Worm (Caenorhabditis elegans) whole organism, early embryonic: Measurements from ENCODE around the gene C47E8.11.

Experiments
- B0310.2 ChIP-seq: sonication (generic microtip); optimal IDR thresholded peaks from 2 replicates; lab custom pipeline; 2016; ENCODE audit warnings: mild to moderate bottlenecking, missing genetic modification characterization, missing compliant biosample characterization
- F13C5.2 ChIP-seq: sonication (generic microtip); optimal IDR thresholded peaks from 2 replicates; lab custom pipeline; 2017; ENCODE audit warnings: mild to moderate bottlenecking, missing genetic modification characterization, inconsistent platforms, missing compliant biosample characterization
- aly-1 ChIP-seq: sonication (generic microtip); optimal IDR thresholded peaks from 2 replicates; lab custom pipeline; 2016; ENCODE audit warnings: missing genetic modification characterization, missing compliant biosample characterization
- ama-1 ChIP-seq: fragments of 150-350 bp; optimal IDR thresholded peaks from 2 replicates; lab custom pipeline; 2014
- ceh-13 ChIP-seq: fragments of 200-800 bp; sonication (Bioruptor generic); optimal IDR thresholded peaks from 2 replicates; lab custom pipeline; 2018; ENCODE audit warnings: mild to moderate bottlenecking, missing genetic modification characterization, missing compliant biosample characterization
- ceh-36 ChIP-seq: sonication (generic microtip); optimal IDR thresholded peaks from 2 replicates; lab custom pipeline; 2016; ENCODE audit warnings: missing genetic modification characterization, inconsistent platforms, missing compliant biosample characterization
- ets-7 ChIP-seq: sonication (generic microtip); optimal IDR thresholded peaks from 2 replicates; lab custom pipeline; 2016; ENCODE audit warnings: missing genotype, missing genetic modification characterization, missing compliant biosample characterization
- flt-1 ChIP-seq: fragments of 200-800 bp; sonication (Bioruptor generic); IDR thresholded peaks from 2 replicates; pipeline ENCODE4 v1.3.6; 2022; ENCODE audit warnings: missing genetic modification characterization, missing compliant biosample characterization
- hmbx-1 ChIP-seq: sonication (generic microtip); optimal IDR thresholded peaks from 2 replicates; lab custom pipeline; 2016; ENCODE audit warnings: mild to moderate bottlenecking, missing genetic modification characterization, missing compliant biosample characterization
- hmg-4 ChIP-seq: fragments of 200-800 bp; sonication (Bioruptor generic); optimal IDR thresholded peaks from 2 replicates; lab custom pipeline; 2018; ENCODE audit warnings: mild to moderate bottlenecking, missing genetic modification characterization, missing compliant biosample characterization
- hnd-1 ChIP-seq: sonication (generic microtip); optimal IDR thresholded peaks from 2 replicates; lab custom pipeline; 2016; ENCODE audit warnings: missing genetic modification characterization, missing compliant biosample characterization
- pes-1 ChIP-seq: fragments of 200-800 bp; sonication (Bioruptor generic); IDR thresholded peaks from 2 replicates; pipeline ENCODE4 v1.3.6; 2022; ENCODE audit warnings: missing genetic modification reagents, missing genetic modification characterization, missing compliant biosample characterization
- scrt-1 ChIP-seq: fragments of 200-800 bp; sonication (Bioruptor generic); IDR thresholded peaks from 2 replicates; pipeline ENCODE4 v1.3.6; 2022; ENCODE audit warnings: missing genetic modification characterization, missing compliant biosample characterization
- sea-1 ChIP-seq: fragments of 200-800 bp; sonication (Bioruptor generic); conservative IDR thresholded peaks from 2 replicates; pipeline ENCODE4 v1.3.6; 2022; ENCODE audit warnings: missing genetic modification characterization, missing compliant biosample characterization
- tbx-11 ChIP-seq: fragments of 200-800 bp; sonication (Bioruptor generic); IDR thresholded peaks from 2 replicates; pipeline ENCODE4 v1.3.6; 2022; ENCODE audit warnings: missing genetic modification characterization, missing compliant biosample characterization
- tbx-37 ChIP-seq: fragments of 200-800 bp; sonication (Bioruptor generic); conservative IDR thresholded peaks from 2 replicates; pipeline ENCODE4 v1.3.6; 2022; ENCODE audit warnings: missing genetic modification reagents, missing genetic modification characterization, missing compliant biosample characterization
- tra-4 ChIP-seq: sonication (generic microtip); optimal IDR thresholded peaks from 2 replicates; lab custom pipeline; 2017; ENCODE audit warnings: missing genetic modification characterization, missing compliant biosample characterization

C47E8.11 gene

DNA sequence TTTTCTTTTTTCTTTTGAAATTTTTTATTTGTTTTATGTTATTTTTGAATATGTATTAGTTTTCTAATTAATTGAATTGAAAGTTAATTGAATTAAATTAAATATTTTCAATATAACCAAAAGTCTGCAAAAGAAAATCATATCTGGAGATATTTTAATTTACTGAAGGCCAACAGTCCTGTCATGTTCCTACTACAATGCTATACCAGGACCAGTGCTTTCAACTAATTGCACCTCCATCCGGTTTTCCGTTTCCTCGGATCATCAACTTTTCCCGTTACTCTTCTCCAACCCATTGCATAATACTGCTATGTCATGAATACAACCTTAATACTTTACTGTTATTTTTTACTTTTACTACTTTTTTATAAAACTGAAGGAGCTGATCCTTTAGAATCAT lies 23.9 kb downstream of the C47E8.11 start, which contains the start of gene R08A2.5:
TSS of gene R08A2.5 (plus strand) at position 301 of the 400 bp plus-strand sequence.
- TF ChIP-seq hmg-4 (GFP tag; lab: Kevin White, UChicago): no peak
- no peak for TF ChIP-seq pes-1 (GFP tag; lab: Robert Waterston, UW)
- TF ChIP-seq ama-1 (lab: Kevin White, UChicago): no peak
- TF ChIP-seq tbx-11: no peak
- TF ChIP-seq tbx-37 (GFP tag; lab: Robert Waterston, UW): no peak

ce11 chrV:14715608-14716007 lies 27.2 kb downstream of the C47E8.11 start, which contains the start of gene R08A2.2:
R08A2.2 (minus strand) TSS chrV:14715708.
- TF ChIP-seq tbx-37 (GFP tag; lab: Robert Waterston, UW) (no peak), ets-7 (tag; lab: Kevin White, UChicago) (no peak), sea-1 (GFP tag; lab: Robert Waterston, UW) (no peak)

ce11 chrV:14716114-14716513 lies 27.7 kb downstream of the C47E8.11 start, which contains the start of gene fbxa-147:
fbxa-147 (plus strand) TSS chrV:14716499.
- no peak for TF ChIP-seq scrt-1 (GFP tag; lab: Robert Waterston, UW)
- TF ChIP-seq ceh-13 (GFP tag; lab: Kevin White, UChicago): no peak
- TF ChIP-seq ets-7 (tag; lab: Kevin White, UChicago): no peak

DNA sequence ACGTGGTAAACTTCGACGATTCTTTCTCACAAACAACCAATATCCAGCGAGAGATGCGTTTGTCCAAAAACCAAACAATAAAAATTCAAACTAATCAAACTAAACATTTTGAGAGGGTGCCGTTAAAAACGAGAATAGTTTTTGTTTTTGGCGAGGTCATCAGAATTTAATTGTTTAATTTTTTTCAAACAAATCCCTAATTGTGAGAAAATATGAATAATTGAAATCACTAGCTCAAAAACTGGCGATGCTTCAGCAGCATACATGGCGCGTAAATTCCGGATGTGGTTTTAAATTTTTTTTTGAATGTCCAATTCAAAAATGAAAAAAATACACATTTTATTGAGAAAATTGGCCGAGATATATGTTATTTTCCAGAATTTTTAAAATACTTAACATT lies 31.1 kb downstream of the C47E8.11 start, which contains the start of gene R08A2.1:
TSS of gene R08A2.1 (minus strand) at position 101 of the 400 bp plus-strand sequence.
- TF ChIP-seq tbx-37 (GFP tag; lab: Robert Waterston, UW): no peak
- TF ChIP-seq ceh-36: no peak
- TF ChIP-seq tbx-11: no peak
- no peak for TF ChIP-seq hmbx-1 (tag; lab: Kevin White, UChicago)
- TF ChIP-seq hnd-1 (tag; lab: Kevin White, UChicago): no peak
- TF ChIP-seq scrt-1 (GFP tag; lab: Robert Waterston, UW): no peak
- no peak for TF ChIP-seq aly-1 (tag; lab: Kevin White, UChicago)
- no peak for TF ChIP-seq tra-4 (tag; lab: Kevin White, UChicago)
- TF ChIP-seq sea-1 (GFP tag; lab: Robert Waterston, UW): no peak
- TF ChIP-seq flt-1 (GFP tag; lab: Robert Waterston, UW): no peak
- no peak for TF ChIP-seq pes-1 (GFP tag; lab: Robert Waterston, UW)
- TF ChIP-seq ama-1 (lab: Kevin White, UChicago): no peak

ce11 chrV:14723020-14723419 lies 34.6 kb downstream of the C47E8.11 start, which contains the start of gene R08A2.7:
R08A2.7 (plus strand) TSS chrV:14723320.
- TF ChIP-seq scrt-1 (GFP tag; lab: Robert Waterston, UW): no peak

DNA sequence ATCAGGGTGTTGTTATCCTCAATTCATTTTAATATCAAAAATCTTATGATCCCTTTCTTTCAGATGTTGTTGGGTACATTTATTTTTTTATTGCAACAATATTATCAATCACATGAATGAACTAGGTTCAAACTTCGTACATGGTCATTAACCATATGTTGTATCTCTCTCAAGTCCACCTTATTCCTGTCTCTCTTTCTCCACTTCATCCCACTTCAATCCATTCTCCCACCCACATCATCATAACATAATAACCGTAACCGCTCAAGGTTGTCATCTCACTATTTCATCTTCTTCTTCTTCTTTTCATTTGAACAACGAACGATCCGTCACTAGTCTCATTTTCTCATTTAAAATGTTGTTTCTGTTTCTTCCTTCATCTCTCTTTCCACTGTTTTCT lies 37.0 kb downstream of the C47E8.11 start:
- no peak for TF ChIP-seq ceh-13 (GFP tag; lab: Kevin White, UChicago)
- TF ChIP-seq tra-4 (tag; lab: Kevin White, UChicago): no peak
- TF ChIP-seq ama-1 (lab: Kevin White, UChicago): no peak
- TF ChIP-seq pes-1 (GFP tag; lab: Robert Waterston, UW): no peak
- TF ChIP-seq hmbx-1 (tag; lab: Kevin White, UChicago): no peak
- TF ChIP-seq flt-1 (GFP tag; lab: Robert Waterston, UW): no peak
- no peak for TF ChIP-seq hnd-1 (tag; lab: Kevin White, UChicago)
- TF ChIP-seq ets-7 (tag; lab: Kevin White, UChicago): no peak
- TF ChIP-seq scrt-1 (GFP tag; lab: Robert Waterston, UW): no peak
- no peak for TF ChIP-seq sea-1 (GFP tag; lab: Robert Waterston, UW)
- TF ChIP-seq hmg-4 (GFP tag; lab: Kevin White, UChicago): no peak

DNA sequence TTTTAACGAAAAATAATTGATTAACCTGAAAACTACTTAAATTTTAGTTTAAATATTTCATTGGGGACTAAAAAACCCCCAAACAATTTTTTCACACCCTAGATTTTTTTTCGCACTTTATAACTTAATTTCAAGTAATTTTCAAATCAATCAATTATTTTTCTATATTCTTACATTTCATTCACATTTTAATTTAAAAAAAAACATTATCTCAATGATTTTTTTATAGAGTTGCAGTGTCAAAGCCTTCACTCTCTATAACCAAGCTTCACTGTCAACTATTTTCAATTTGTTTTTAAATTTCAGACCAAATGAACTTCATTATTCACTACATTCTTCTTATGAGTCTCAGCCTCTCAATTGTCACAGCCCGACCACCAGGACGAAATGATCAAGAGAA lies 38.2 kb downstream of the C47E8.11 start, which contains the start of gene Y50E8A.1:
TSS of gene Y50E8A.1 (plus strand) at position 301 of the 400 bp plus-strand sequence.
- TF ChIP-seq aly-1 (tag; lab: Kevin White, UChicago) (no peak), hmg-4 (GFP tag; lab: Kevin White, UChicago) (no peak), hmbx-1 (tag; lab: Kevin White, UChicago) (no peak), sea-1 (GFP tag; lab: Robert Waterston, UW) (no peak), tbx-37 (GFP tag; lab: Robert Waterston, UW) (no peak), ama-1 (lab: Kevin White, UChicago) (no peak), ceh-36 (no peak), tra-4 (tag; lab: Kevin White, UChicago) (no peak), ets-7 (tag; lab: Kevin White, UChicago) (no peak)

DNA sequence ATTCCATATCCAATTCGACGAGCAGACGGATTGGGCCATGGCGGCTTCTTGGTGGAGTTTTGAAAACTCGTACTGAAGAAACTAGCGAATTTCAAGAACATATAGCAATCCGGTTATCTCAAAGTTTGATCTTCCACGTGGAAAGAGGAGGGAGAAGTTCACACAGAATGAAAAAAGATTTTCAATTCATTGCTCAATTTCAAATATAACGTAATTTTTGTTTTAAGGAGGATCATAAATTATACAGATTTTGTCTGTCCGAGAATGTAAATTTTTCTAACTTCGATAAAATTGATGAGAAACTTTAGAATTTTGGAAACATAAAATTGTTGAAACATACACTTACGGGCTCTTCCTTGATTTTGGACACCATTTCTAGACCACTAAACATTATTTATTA lies 40.3 kb downstream of the C47E8.11 start, which contains the start of gene Y50E8A.2:
TSS of gene Y50E8A.2 (minus strand) at position 101 of the 400 bp plus-strand sequence.
- TF ChIP-seq flt-1 (GFP tag; lab: Robert Waterston, UW) (no peak), ets-7 (tag; lab: Kevin White, UChicago) (no peak)

DNA sequence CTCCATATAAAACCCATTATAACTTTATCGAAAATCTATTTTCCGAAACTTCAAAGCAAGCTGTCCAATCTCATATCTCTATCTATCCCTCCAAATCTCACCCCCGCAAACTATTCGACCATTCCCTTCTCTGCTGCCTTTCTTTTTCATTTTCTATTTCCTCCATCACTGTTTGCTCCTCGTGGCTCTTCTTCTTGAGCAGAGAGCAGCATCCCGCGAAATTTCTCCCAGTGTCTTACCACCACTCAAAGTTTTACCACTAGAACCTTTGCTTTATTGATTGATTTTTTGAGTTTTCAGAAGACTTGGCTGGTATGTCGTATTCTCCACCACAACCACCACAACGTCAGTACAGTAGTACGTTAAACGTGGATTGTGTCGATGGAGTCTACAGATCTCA lies 40.9 kb downstream of the C47E8.11 start, which contains the start of gene oig-3:
TSS of gene oig-3 (plus strand) at position 301 of the 400 bp plus-strand sequence.
- TF ChIP-seq ama-1 (lab: Kevin White, UChicago) (no peak), B0310.2 (tag; lab: Kevin White, UChicago) (no peak), hnd-1 (tag; lab: Kevin White, UChicago) (no peak), tra-4 (tag; lab: Kevin White, UChicago) (no peak), ets-7 (tag; lab: Kevin White, UChicago) (no peak), pes-1 (GFP tag; lab: Robert Waterston, UW) (no peak), ceh-13 (GFP tag; lab: Kevin White, UChicago) (no peak), hmg-4 (GFP tag; lab: Kevin White, UChicago) (no peak), hmbx-1 (tag; lab: Kevin White, UChicago) (no peak), scrt-1 (GFP tag; lab: Robert Waterston, UW) (no peak), aly-1 (tag; lab: Kevin White, UChicago) (no peak), flt-1 (GFP tag; lab: Robert Waterston, UW) (no peak), F13C5.2 (no peak), sea-1 (GFP tag; lab: Robert Waterston, UW) (no peak), ceh-36 (no peak), tbx-11 (no peak), tbx-37 (GFP tag; lab: Robert Waterston, UW) (no peak)
